Worm (Caenorhabditis elegans) whole organism, L1 larva: Measurements from ENCODE around the gene C06G1.1.

Source experiments
- C34B4.2 ChIP-seq: sonication (generic microtip); optimal IDR thresholded peaks from 2 replicates; lab custom pipeline; 2017; ENCODE audit warnings: mild to moderate bottlenecking, missing genetic modification characterization, missing compliant biosample characterization
- F16B12.6 ChIP-seq: fragments of 150-350 bp; optimal IDR thresholded peaks from 2 replicates; lab custom pipeline; 2014; ENCODE audit warnings: missing biosample characterization, missing genetic modification characterization
- alr-1 ChIP-seq: fragments of 200-800 bp; sonication (Bioruptor generic); optimal IDR thresholded peaks from 2 replicates; lab custom pipeline; 2018; ENCODE audit warnings: borderline replicate concordance, mild to moderate bottlenecking, missing genetic modification characterization, missing compliant biosample characterization
- blmp-1 ChIP-seq: fragments of 150-350 bp; optimal IDR thresholded peaks from 2 replicates; lab custom pipeline; 2014; ENCODE audit warnings: missing biosample characterization, missing genetic modification characterization
- ceh-63 ChIP-seq: fragments of 200-800 bp; sonication (Bioruptor generic); optimal IDR thresholded peaks from 2 replicates; lab custom pipeline; 2018; ENCODE audit warnings: mild to moderate bottlenecking, missing genetic modification characterization, missing compliant biosample characterization
- ceh-8 ChIP-seq: fragments of 200-800 bp; sonication (Bioruptor generic); optimal IDR thresholded peaks from 2 replicates; lab custom pipeline; 2018; ENCODE audit warnings: mild to moderate bottlenecking, missing genetic modification characterization, moderate library complexity, missing compliant biosample characterization
- ceh-88 ChIP-seq: fragments of 200-800 bp; sonication (Bioruptor generic); IDR thresholded peaks from 2 replicates; pipeline ENCODE4 v1.3.6; 2022; ENCODE audit warnings: missing genetic modification characterization, missing compliant biosample characterization
- dsc-1 ChIP-seq: sonication (generic microtip); optimal IDR thresholded peaks from 2 replicates; lab custom pipeline; 2016; ENCODE audit warnings: mild to moderate bottlenecking, missing genetic modification characterization, missing compliant biosample characterization
- efl-1 ChIP-seq, 4 experiments: fragments of 150-350 bp; optimal IDR thresholded peaks in 3 of 4; peaks in 1 of 4; 1 replicate in 1 of 4; 2 replicates in 3 of 4; lab custom pipeline; 2014; ENCODE audit warnings: missing biosample characterization in 2 of 4, missing genetic modification characterization in 2 of 4, missing genetic modification reagents in 2 of 4
- efl-3 ChIP-seq: fragments of 200-800 bp; sonication (Bioruptor generic); optimal IDR thresholded peaks from 2 replicates; lab custom pipeline; 2018; ENCODE audit warnings: mild to moderate bottlenecking, missing genetic modification characterization, missing compliant biosample characterization
- elt-2 ChIP-seq: sonication (generic microtip); optimal IDR thresholded peaks from 2 replicates; lab custom pipeline; 2016; ENCODE audit warnings: missing genetic modification characterization, mild to moderate bottlenecking, inconsistent platforms, missing compliant biosample characterization, missing genetic modification reagents
- elt-3 ChIP-seq, 6 experiments: fragments of 150-350 bp in 1 of 6; sonication (generic microtip); optimal IDR thresholded peaks; 2 replicates each; lab custom pipeline; 2017 to 2018; ENCODE audit warnings: missing biosample characterization in 6 of 6, missing genetic modification characterization in 6 of 6, inconsistent platforms in 1 of 6
- fos-1 ChIP-seq: fragments of 150-350 bp; optimal IDR thresholded peaks from 2 replicates; lab custom pipeline; 2014; ENCODE audit warnings: missing biosample characterization, missing genetic modification characterization
- hlh-4 ChIP-seq: sonication (generic microtip); optimal IDR thresholded peaks from 2 replicates; lab custom pipeline; 2016; ENCODE audit warnings: mild to moderate bottlenecking, missing genetic modification characterization, missing compliant biosample characterization
- hpl-2 ChIP-seq: fragments of 150-350 bp; optimal IDR thresholded peaks from 2 replicates; lab custom pipeline; 2014; ENCODE audit warnings: missing biosample characterization, missing genetic modification reagents, missing genetic modification characterization
- jun-1 ChIP-seq: fragments of 150-350 bp; optimal IDR thresholded peaks from 2 replicates; lab custom pipeline; 2014; ENCODE audit warnings: missing biosample characterization, missing genetic modification reagents, missing genetic modification characterization
- lin-14 ChIP-seq: fragments of 200-800 bp; sonication (Bioruptor generic); optimal IDR thresholded peaks from 2 replicates; lab custom pipeline; 2018; ENCODE audit warnings: mild to moderate bottlenecking, missing genetic modification characterization, moderate library complexity, missing compliant biosample characterization
- mab-9 ChIP-seq: fragments of 200-800 bp; sonication (Bioruptor generic); IDR thresholded peaks from 2 replicates; pipeline ENCODE4 v1.3.6; 2022; ENCODE audit warnings: missing genetic modification reagents, missing genetic modification characterization, missing compliant biosample characterization
- mdl-1 ChIP-seq, 2 experiments: fragments of 150-350 bp; optimal IDR thresholded peaks; 2 replicates each; lab custom pipeline; 2014 to 2017; ENCODE audit warnings: missing biosample characterization in 2 of 2, missing genetic modification characterization in 2 of 2, inconsistent platforms in 1 of 2
- nhr-12 ChIP-seq: sonication (generic microtip); optimal IDR thresholded peaks from 2 replicates; lab custom pipeline; 2017; ENCODE audit warnings: missing biosample characterization, missing genetic modification characterization
- nhr-19 ChIP-seq: fragments of 200-800 bp; sonication (Bioruptor generic); conservative IDR thresholded peaks from 2 replicates; pipeline ENCODE4 v1.3.6; 2022; ENCODE audit warnings: missing genetic modification characterization, missing compliant biosample characterization
- nhr-20 ChIP-seq: sonication (generic microtip); optimal IDR thresholded peaks from 2 replicates; lab custom pipeline; 2016; ENCODE audit warnings: mild to moderate bottlenecking, missing genetic modification characterization, missing compliant biosample characterization
- nhr-47 ChIP-seq: sonication (generic microtip); optimal IDR thresholded peaks from 2 replicates; lab custom pipeline; 2016; ENCODE audit warnings: mild to moderate bottlenecking, missing genetic modification characterization, moderate library complexity, missing compliant biosample characterization
- nhr-85 ChIP-seq: sonication (generic microtip); peaks from one replicate; lab custom pipeline; 2016; ENCODE audit warnings: missing genetic modification characterization, inconsistent platforms, missing compliant biosample characterization
- pax-3 ChIP-seq: fragments of 200-800 bp; sonication (Bioruptor generic); optimal IDR thresholded peaks from 2 replicates; lab custom pipeline; 2018; ENCODE audit warnings: mild to moderate bottlenecking, missing genetic modification characterization, moderate library complexity, missing compliant biosample characterization
- swsn-7 ChIP-seq: sonication (generic microtip); optimal IDR thresholded peaks from 2 replicates; lab custom pipeline; 2016; ENCODE audit warnings: missing genetic modification characterization, missing compliant biosample characterization
- tbx-2 ChIP-seq: sonication (generic microtip); optimal IDR thresholded peaks from 2 replicates; lab custom pipeline; 2016; ENCODE audit warnings: missing genetic modification characterization, missing compliant biosample characterization
- unc-86 ChIP-seq: sonication (generic microtip); optimal IDR thresholded peaks from 2 replicates; lab custom pipeline; 2016; ENCODE audit warnings: missing genetic modification characterization, missing compliant biosample characterization
- zag-1 ChIP-seq: fragments of 150-350 bp; optimal IDR thresholded peaks from 2 replicates; lab custom pipeline; 2014; ENCODE audit warnings: missing biosample characterization, missing genetic modification characterization
- ztf-11 ChIP-seq, 2 experiments: sonication (generic microtip); optimal IDR thresholded peaks; 2 replicates each; lab custom pipeline; 2016 to 2017; ENCODE audit warnings: missing genetic modification characterization in 2 of 2, missing biosample characterization in 1 of 2, missing compliant biosample characterization in 1 of 2
- ztf-4 ChIP-seq: fragments of 150-350 bp; optimal IDR thresholded peaks from 2 replicates; lab custom pipeline; 2014; ENCODE audit warnings: missing biosample characterization, missing genetic modification characterization

The C06G1.1 gene

ce11 chrX:16634708-16635107, 1.6 kb downstream of the C06G1.1 start (continued):
- TF ChIP-seq alr-1 (tag; lab: Kevin White, UChicago) (no peak), mab-9 (GFP tag; lab: Robert Waterston, UW) (no peak), hpl-2 (GFP tag; lab: Kevin White, UChicago) (peak; percentile 53), ztf-11 (tag; optimal IDR thresholded peaks at IDR 0.05; lab: Kevin White, UChicago) (peak in 1 of 2 experiments; percentile 70), blmp-1 (peak; percentile 47), C34B4.2 (no peak), nhr-47 (tag; lab: Kevin White, UChicago) (peak; percentile 89), jun-1 (peak; percentile 87), swsn-7 (peak; percentile 89), nhr-19 (GFP tag; lab: Robert Waterston, UW) (peak; percentile 82), elt-3 (tag; optimal IDR thresholded peaks at IDR 0.05; lab: Kevin White, UChicago) (peak in 2 of 6 experiments; percentile 13 to 85), mdl-1 (tag; optimal IDR thresholded peaks at IDR 0.05; lab: Kevin White, UChicago) (peak in 1 of 2 experiments; percentile 75), ceh-8 (GFP tag; lab: Kevin White, UChicago) (peak; percentile 78)
- TF ChIP-seq, all 84 proteins: peak for 48

DNA sequence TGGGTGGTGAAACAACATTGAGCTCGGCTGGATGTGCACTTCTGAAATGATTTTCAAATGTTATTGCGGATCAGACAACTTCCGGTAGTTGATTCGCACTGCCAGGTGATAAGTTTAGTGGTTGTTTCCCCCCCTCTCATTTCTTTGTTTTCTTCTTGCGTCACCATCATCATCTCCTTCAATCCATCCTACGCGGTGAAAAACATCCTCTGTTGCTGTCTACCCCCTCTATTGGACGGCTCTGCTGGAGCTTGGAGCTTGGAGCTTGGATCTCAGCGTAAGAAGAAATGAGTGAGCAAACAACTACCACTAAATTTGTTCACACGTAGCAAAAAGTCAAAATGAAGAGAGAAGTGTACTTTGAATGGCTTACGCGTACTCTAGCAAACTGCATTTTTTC, 8.5 kb downstream of the C06G1.1 start:
- TF ChIP-seq ztf-4 (no peak), lin-14 (GFP tag; lab: Kevin White, UChicago) (peak; percentile 19), ceh-88 (GFP tag; lab: Robert Waterston, UW) (no peak), efl-1 (optimal IDR thresholded peaks at IDR 0.05; lab: Kevin White, UChicago) (no peak), efl-1 (GFP tag; optimal IDR thresholded peaks at IDR 0.05 in 1 of 2; lab: Kevin White, UChicago) (peak in 1 of 2 experiments; percentile 78)

ce11 chrX:16643246-16643645, 10.1 kb downstream of the C06G1.1 start:
- TF ChIP-seq tbx-2: no peak
- no peak for TF ChIP-seq pax-3
- TF ChIP-seq unc-86: no peak
- no peak for TF ChIP-seq fos-1 (tag; lab: Kevin White, UChicago)
- TF ChIP-seq ceh-8 (GFP tag; lab: Kevin White, UChicago): peak; percentile 49
- TF ChIP-seq efl-1 (optimal IDR thresholded peaks at IDR 0.05; lab: Kevin White, UChicago): no peak
- peak in 1 of 2 experiments; percentile 33 for TF ChIP-seq efl-1 (GFP tag; optimal IDR thresholded peaks at IDR 0.05 in 1 of 2; lab: Kevin White, UChicago)

DNA sequence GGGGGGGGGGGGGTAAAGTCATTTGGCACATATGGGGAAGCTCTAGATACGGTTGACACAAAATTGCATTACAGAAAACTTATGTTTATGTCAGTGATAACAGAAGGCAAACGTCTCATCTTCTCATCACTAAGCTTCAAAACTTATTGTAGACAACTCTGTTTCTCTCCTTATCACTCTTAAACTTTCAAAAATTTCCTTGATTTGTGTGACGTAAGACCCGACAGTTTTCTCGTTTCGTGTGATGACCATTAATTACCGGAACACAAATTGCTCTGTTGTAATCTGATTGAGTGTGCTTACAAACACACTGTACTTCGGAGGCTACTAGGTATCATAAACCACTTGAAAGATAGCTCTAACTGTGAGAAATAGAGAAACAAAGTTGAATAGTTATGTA, 11.7 kb downstream of the C06G1.1 start:
- TF ChIP-seq elt-2 (tag; lab: Kevin White, UChicago) (peak; percentile 73), lin-14 (GFP tag; lab: Kevin White, UChicago) (no peak)

DNA sequence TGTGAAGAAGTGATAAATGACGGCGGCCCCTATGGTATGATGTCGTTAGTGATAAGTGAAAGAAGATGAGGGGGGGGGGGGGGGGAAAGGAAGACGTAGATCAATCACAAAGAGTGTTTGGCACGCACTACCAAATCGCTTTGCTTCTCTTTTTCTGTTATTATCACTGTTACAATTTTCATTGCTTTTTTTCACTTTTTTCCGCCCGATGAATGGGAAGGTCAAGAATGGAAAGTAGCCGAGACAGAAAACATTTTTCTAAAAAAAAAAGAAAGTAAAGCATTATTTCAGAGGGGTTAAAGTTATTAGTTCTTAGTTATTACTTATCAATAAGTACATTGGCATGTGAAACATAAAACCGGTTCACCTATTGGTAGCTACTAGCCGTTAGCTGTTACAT, 14.1 kb downstream of the C06G1.1 start:
- no peak for TF ChIP-seq F16B12.6 (tag; lab: Kevin White, UChicago)
- TF ChIP-seq hlh-4 (tag; lab: Kevin White, UChicago): no peak
- TF ChIP-seq elt-3 (tag; optimal IDR thresholded peaks at IDR 0.05; lab: Kevin White, UChicago): peak in 1 of 6 experiments; percentile 19
- no peak for TF ChIP-seq nhr-20 (tag; lab: Kevin White, UChicago)
- peak; percentile 53 for TF ChIP-seq nhr-85
- peak; percentile 20 for TF ChIP-seq lin-14 (GFP tag; lab: Kevin White, UChicago)
- TF ChIP-seq blmp-1: peak; percentile 95

DNA sequence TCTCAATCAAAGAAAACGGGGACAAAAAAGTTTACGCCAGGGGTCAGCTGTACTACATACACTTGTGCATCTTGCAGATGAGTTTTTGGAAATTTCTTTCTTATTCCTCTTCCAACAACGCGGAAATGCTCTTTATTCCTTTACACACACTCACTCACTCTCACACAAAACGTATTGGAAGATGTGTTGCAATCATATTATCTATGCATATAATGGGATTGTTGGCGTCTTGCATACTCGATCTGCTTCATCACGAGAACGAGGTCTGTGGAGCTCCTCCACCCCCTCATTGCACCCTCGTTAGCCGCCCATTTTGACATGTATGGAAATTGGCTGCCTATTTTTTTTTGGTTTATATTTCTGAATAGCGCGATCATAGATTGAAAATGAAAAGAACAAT, 15.6 kb downstream of the C06G1.1 start:
- TF ChIP-seq pax-3 (no peak), ztf-11 (tag; optimal IDR thresholded peaks at IDR 0.05; lab: Kevin White, UChicago) (no peak), zag-1 (tag; lab: Kevin White, UChicago) (no peak), C34B4.2 (no peak), nhr-85 (no peak), nhr-12 (no peak), ceh-63 (GFP tag; lab: Kevin White, UChicago) (no peak), dsc-1 (tag; lab: Kevin White, UChicago) (peak; percentile 49), efl-3 (GFP tag; lab: Kevin White, UChicago) (no peak), lin-14 (GFP tag; lab: Kevin White, UChicago) (peak; percentile 64)
